Worm (Caenorhabditis elegans): ENCODE data around the gene C27D6.1.

Gene C27D6.1

DNA sequence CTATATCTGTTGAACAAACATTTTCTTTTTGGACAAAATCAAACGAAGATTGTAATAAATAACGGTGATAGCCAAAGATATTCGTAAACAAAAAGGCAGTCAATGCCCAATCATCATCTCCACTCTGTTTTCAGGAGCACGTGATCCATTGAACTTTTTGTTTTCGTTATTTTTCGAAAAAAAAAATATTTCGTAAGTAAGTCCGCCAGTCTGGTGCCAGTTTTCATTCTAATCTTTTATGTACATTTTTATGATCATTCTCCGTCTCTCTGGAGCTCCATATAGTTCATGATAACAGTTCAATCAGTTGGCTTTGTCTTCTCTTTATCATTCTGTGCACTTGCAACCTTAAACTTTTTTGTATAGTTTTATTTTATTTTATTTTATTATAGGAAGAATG lies 30.4 kb downstream of the C27D6.1 start, which contains the start of gene ampd-1:
Gene ampd-1, plus strand, starts transcription at position 393 of the 400 bp plus-strand sequence.
- TF ChIP-seq fkh-10 (GFP tag; optimal IDR thresholded peaks at IDR 0.05): no peak
- TF ChIP-seq elt-2 (tag; optimal IDR thresholded peaks at IDR 0.05): peak; percentile 95
- no peak for TF ChIP-seq ZK546.5 (tag; optimal IDR thresholded peaks at IDR 0.05)
- TF ChIP-seq elt-3 (tag; optimal IDR thresholded peaks at IDR 0.05): no peak
- no peak for TF ChIP-seq nhr-23 (tag; optimal IDR thresholded peaks at IDR 0.05)
- peak; percentile 38 for TF ChIP-seq nfya-1 (tag; optimal IDR thresholded peaks at IDR 0.05; ENCODE audit: insufficient read depth)
- TF ChIP-seq nhr-28 (tag; optimal IDR thresholded peaks at IDR 0.05): no peak
- TF ChIP-seq eor-1 (tag; optimal IDR thresholded peaks at IDR 0.05): no peak
- no peak for TF ChIP-seq ztf-11 (tag; optimal IDR thresholded peaks at IDR 0.05)
- TF ChIP-seq pqm-1 (tag; optimal IDR thresholded peaks at IDR 0.05): peak; percentile 68
- no peak for TF ChIP-seq nhr-237 (tag; optimal IDR thresholded peaks at IDR 0.05)
- peak; percentile 8 for TF ChIP-seq skn-1 (tag; optimal IDR thresholded peaks at IDR 0.05)
- TF ChIP-seq daf-12 (tag; optimal IDR thresholded peaks at IDR 0.05): no peak
- peak; percentile 38 for TF ChIP-seq pha-4 (tag; optimal IDR thresholded peaks at IDR 0.05)
- no peak for TF ChIP-seq unc-39 (tag; optimal IDR thresholded peaks at IDR 0.05)
- no peak for TF ChIP-seq zag-1 (tag; optimal IDR thresholded peaks at IDR 0.05)

DNA sequence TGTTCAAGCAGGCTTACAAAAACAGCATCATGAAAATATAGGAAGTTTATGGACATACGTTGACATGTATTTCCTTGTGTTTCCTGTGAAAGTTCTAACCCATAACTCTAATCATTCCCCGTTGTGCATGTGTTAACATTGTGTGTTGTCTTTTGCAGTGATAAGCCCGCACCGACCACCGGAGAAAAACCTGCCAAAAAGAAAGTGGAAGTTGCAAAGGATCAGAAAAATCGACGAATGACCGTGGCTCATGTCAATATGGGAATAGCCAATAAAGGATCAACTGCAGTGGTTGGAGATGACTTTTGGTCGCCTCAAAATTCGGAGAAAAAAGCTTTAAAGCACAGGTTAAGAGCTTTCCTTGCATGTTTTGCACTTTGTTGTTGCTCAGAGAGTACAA lies 32.7 kb downstream of the C27D6.1 start:
- TF ChIP-seq elt-1 (tag; optimal IDR thresholded peaks at IDR 0.05) (no peak), elt-2 (tag; optimal IDR thresholded peaks at IDR 0.05) (peak; percentile 39)

DNA sequence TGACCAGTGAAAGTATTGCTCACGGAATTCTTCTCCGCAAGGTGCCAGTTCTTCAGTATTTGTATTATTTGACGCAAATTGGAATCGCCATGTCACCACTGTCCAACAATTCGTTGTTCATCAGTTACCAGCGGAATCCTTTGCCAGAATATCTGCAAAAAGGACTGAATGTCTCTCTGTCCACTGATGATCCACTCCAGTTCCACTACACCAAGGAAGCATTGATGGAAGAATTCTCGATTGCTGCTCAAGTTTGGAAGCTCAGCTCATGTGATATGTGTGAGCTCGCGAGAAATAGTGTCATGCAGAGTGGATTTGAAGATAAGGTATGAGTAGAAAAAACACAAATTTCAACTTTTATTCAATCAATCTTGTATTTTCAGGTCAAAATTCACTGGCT lies 36.6 kb downstream of the C27D6.1 start:
- TF ChIP-seq ama-1 (optimal IDR thresholded peaks at IDR 0.05) (peak; percentile 55), aly-2 (tag; optimal IDR thresholded peaks at IDR 0.05) (no peak)

DNA sequence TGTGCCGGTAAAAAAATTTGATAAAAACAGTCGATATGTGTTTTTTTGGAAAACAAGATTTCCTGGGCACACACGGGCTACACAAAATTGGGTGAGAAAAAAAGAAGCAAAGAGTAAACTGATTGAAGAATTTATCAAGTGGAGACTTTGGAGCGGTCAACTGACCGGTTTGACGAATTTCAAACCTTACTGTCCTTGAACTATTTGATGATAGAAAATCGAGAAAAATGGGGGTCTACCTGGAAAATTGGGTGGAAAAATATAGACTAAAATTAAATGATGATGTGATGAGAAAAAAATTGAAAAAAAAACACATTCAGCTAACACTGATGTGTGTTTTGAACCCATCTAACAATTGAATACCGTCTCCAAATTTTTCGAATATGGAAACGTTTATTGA lies 38.3 kb downstream of the C27D6.1 start, which contains the start of gene C34F11.8:
Gene C34F11.8, minus strand, starts transcription at position 135 of the 400 bp plus-strand sequence.
- TF ChIP-seq nhr-23 (tag; optimal IDR thresholded peaks at IDR 0.05): peak; percentile 29
- TF ChIP-seq nhr-11 (tag; optimal IDR thresholded peaks at IDR 0.05): no peak

DNA sequence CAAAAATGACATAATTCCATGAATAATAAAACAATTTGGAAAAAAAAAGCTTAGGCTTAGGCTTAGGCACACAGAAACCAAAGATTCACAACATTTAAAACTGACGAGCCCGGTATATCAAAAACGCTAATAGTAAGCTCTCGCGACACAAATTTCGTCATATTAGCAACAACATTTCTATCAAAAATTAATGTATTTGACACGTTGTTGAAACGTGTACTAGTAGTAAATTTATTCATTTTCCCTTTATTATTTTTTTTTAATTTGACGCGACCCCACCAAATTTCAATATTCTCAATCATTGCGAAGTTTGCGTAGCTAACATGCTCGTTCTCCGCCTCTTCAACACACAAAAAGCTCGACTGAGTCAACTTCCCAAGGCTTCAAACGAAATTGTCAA lies 39.4 kb downstream of the C27D6.1 start, which contains the start of gene C34F11.2:
Gene C34F11.2, plus strand, starts transcription at position 301 of the 400 bp plus-strand sequence.
- TF ChIP-seq egl-27 (tag; optimal IDR thresholded peaks at IDR 0.05) (no peak), zag-1 (tag; optimal IDR thresholded peaks at IDR 0.05) (no peak), nhr-77 (tag; optimal IDR thresholded peaks at IDR 0.05) (no peak), daf-12 (tag; optimal IDR thresholded peaks at IDR 0.05) (no peak), nhr-12 (tag; optimal IDR thresholded peaks at IDR 0.05) (no peak), nhr-25 (tag; optimal IDR thresholded peaks at IDR 0.05) (no peak), ztf-11 (tag; optimal IDR thresholded peaks at IDR 0.05) (no peak), fos-1 (tag; optimal IDR thresholded peaks at IDR 0.05) (no peak), ztf-4 (tag; optimal IDR thresholded peaks at IDR 0.05) (no peak), nhr-76 (tag; optimal IDR thresholded peaks at IDR 0.05) (no peak), nhr-43 (tag; optimal IDR thresholded peaks at IDR 0.05; ENCODE audit: poor library complexity, severe bottlenecking) (no peak), lsy-12 (tag; optimal IDR thresholded peaks at IDR 0.05) (no peak), mml-1 (tag; optimal IDR thresholded peaks at IDR 0.05) (no peak), elt-1 (tag; optimal IDR thresholded peaks at IDR 0.05) (no peak)

DNA sequence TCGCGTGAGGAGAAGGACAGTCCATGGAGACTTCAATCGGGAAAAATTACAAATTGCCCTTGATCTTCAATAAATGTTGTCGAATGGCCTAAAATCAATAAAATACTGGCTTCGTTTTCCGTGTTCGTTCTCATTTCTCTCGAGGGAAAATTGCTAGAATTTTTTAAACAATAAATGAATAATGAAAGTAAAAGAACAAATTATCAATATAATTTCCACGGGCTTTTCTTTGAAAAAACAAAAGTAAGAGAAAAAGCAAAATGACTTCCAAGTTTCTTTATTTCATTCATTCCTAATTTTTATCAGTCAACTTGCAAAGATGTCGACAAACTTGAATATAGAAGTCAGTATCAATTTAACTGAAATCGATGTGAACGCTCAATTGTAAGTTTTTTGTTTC lies 40.1 kb downstream of the C27D6.1 start, which contains the start of gene C34F11.1:
Gene C34F11.1, plus strand, starts transcription at position 301 of the 400 bp plus-strand sequence.
- no peak for TF ChIP-seq pha-4 (tag; optimal IDR thresholded peaks at IDR 0.05)
- no peak for TF ChIP-seq zag-1 (tag; optimal IDR thresholded peaks at IDR 0.05)
- TF ChIP-seq lsy-12 (tag; optimal IDR thresholded peaks at IDR 0.05): no peak
- no peak for TF ChIP-seq fkh-10 (GFP tag; optimal IDR thresholded peaks at IDR 0.05)
- TF ChIP-seq lin-39 (tag; optimal IDR thresholded peaks at IDR 0.05): no peak

DNA sequence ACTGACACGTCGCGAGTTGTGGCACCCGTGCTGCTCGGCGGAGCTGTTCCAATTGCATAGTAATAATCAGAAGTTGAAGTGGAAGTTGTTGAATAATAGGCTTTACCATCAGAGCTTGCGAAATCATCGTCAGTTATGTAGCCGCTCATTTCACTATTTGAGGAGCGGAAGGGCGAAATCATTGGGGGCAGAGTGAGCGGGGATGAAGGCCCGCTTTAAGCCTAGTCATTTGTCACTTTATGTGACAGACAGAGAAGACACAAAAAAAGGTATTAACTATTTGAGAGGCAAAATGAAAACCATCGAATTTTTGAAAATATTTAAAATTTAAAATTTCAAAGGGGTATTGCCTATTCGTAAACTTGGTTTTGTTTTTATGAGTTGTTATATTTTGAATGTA lies 45.8 kb downstream of the C27D6.1 start:
- TF ChIP-seq elt-1 (tag; optimal IDR thresholded peaks at IDR 0.05) (peak; percentile 6), unc-62 (GFP tag; optimal IDR thresholded peaks at IDR 0.05) (no peak), lin-39 (tag; optimal IDR thresholded peaks at IDR 0.05) (peak; percentile 63)

Measured in whole organism, L3 larva.